Worm (Caenorhabditis elegans) whole organism, late embryonic: ENCODE measurements around the gene ubh-1.

ENCODE experiments used
- C08G9.2 ChIP-seq: sonication (generic microtip); optimal IDR thresholded peaks from 2 replicates; lab custom pipeline; 2016; ENCODE audit warnings: mild to moderate bottlenecking, missing genetic modification characterization, moderate library complexity, missing compliant biosample characterization
- C38D4.7 ChIP-seq: fragments of 200-800 bp; sonication (Bioruptor generic); optimal IDR thresholded peaks from 2 replicates; lab custom pipeline; 2018; ENCODE audit warnings: mild to moderate bottlenecking, missing genetic modification characterization, moderate library complexity, missing compliant biosample characterization
- F13H6.1 ChIP-seq: sonication (generic microtip); optimal IDR thresholded peaks from 2 replicates; lab custom pipeline; 2016; ENCODE audit warnings: missing genetic modification characterization, missing compliant biosample characterization
- ahr-1 ChIP-seq: sonication (generic microtip); optimal IDR thresholded peaks from 2 replicates; lab custom pipeline; 2016; ENCODE audit warnings: missing genetic modification characterization, missing compliant biosample characterization
- ama-1 ChIP-seq: fragments of 150-350 bp; optimal IDR thresholded peaks from 2 replicates; lab custom pipeline; 2014
- ceh-24 ChIP-seq: sonication (generic microtip); optimal IDR thresholded peaks from 2 replicates; lab custom pipeline; 2016; ENCODE audit warnings: mild to moderate bottlenecking, missing genetic modification characterization, missing compliant biosample characterization
- ceh-31 ChIP-seq: sonication (generic microtip); optimal IDR thresholded peaks from 2 replicates; lab custom pipeline; 2016; ENCODE audit warnings: missing genetic modification characterization, missing compliant biosample characterization
- ceh-45 ChIP-seq: fragments of 200-800 bp; sonication (Bioruptor generic); IDR thresholded peaks from 2 replicates; pipeline ENCODE4 v1.3.6; 2022; ENCODE audit warnings: missing genetic modification reagents, missing genetic modification characterization, missing compliant biosample characterization
- dmd-4 ChIP-seq: sonication (generic microtip); optimal IDR thresholded peaks from 2 replicates; lab custom pipeline; 2016; ENCODE audit warnings: borderline replicate concordance, missing genetic modification characterization, missing compliant biosample characterization
- dve-1 ChIP-seq: sonication (generic microtip); optimal IDR thresholded peaks from 2 replicates; lab custom pipeline; 2017; ENCODE audit warnings: antibody characterized with exemption, mild to moderate bottlenecking, missing genetic modification characterization, missing compliant biosample characterization
- elt-2 ChIP-seq: sonication (generic microtip); optimal IDR thresholded peaks from 2 replicates; lab custom pipeline; 2016; ENCODE audit warnings: missing genetic modification reagents, missing genetic modification characterization, missing compliant biosample characterization
- hlh-13 ChIP-seq: fragments of 200-800 bp; sonication (Bioruptor generic); optimal IDR thresholded peaks from 2 replicates; lab custom pipeline; 2018; ENCODE audit warnings: mild to moderate bottlenecking, missing genetic modification characterization, missing compliant biosample characterization
- hlh-15 ChIP-seq: sonication (generic microtip); optimal IDR thresholded peaks from 2 replicates; lab custom pipeline; 2016; ENCODE audit warnings: missing genetic modification characterization, missing compliant biosample characterization
- mec-3 ChIP-seq: sonication (generic microtip); optimal IDR thresholded peaks from 2 replicates; lab custom pipeline; 2016; ENCODE audit warnings: borderline replicate concordance, missing genetic modification characterization, missing compliant biosample characterization
- nhr-11 ChIP-seq: fragments of 150-350 bp; optimal IDR thresholded peaks from 2 replicates; lab custom pipeline; 2014; ENCODE audit warnings: missing biosample characterization, missing genetic modification characterization
- pat-9 ChIP-seq: fragments of 200-800 bp; sonication (Bioruptor generic); optimal IDR thresholded peaks from 2 replicates; lab custom pipeline; 2018; ENCODE audit warnings: mild to moderate bottlenecking, missing genetic modification characterization, moderate library complexity, missing compliant biosample characterization
- pha-2 ChIP-seq: sonication (generic microtip); optimal IDR thresholded peaks from 2 replicates; lab custom pipeline; 2017; ENCODE audit warnings: mild to moderate bottlenecking, missing genetic modification characterization, missing compliant biosample characterization
- pha-4 ChIP-seq: fragments of 150-350 bp; optimal IDR thresholded peaks from 2 replicates; lab custom pipeline; 2018; ENCODE audit warnings: missing biosample characterization, missing genetic modification reagents, missing genetic modification characterization
- ref-2 ChIP-seq: sonication (generic microtip); optimal IDR thresholded peaks from 2 replicates; lab custom pipeline; 2016; ENCODE audit warnings: missing genetic modification characterization, missing compliant biosample characterization
- sdc-2 ChIP-seq: sonication (generic microtip); optimal IDR thresholded peaks from 2 replicates; lab custom pipeline; 2016; ENCODE audit warnings: missing genotype, missing genetic modification characterization, missing compliant biosample characterization
- ttx-3 ChIP-seq: sonication (generic microtip); optimal IDR thresholded peaks from 2 replicates; lab custom pipeline; 2016; ENCODE audit warnings: missing genetic modification reagents, missing genetic modification characterization, missing compliant biosample characterization
- unc-42 ChIP-seq: sonication (generic microtip); optimal IDR thresholded peaks from 2 replicates; lab custom pipeline; 2016; ENCODE audit warnings: missing genotype, missing genetic modification characterization, missing compliant biosample characterization
- unc-86 ChIP-seq: sonication (generic microtip); optimal IDR thresholded peaks from 2 replicates; lab custom pipeline; 2016; ENCODE audit warnings: missing genetic modification characterization, missing compliant biosample characterization
- ztf-16 ChIP-seq: sonication (generic microtip); optimal IDR thresholded peaks from 2 replicates; lab custom pipeline; 2017; ENCODE audit warnings: missing genetic modification characterization, missing compliant biosample characterization

The ubh-1 gene

ce11 chrV:6533030-6533429 lies 21.8 kb upstream of the ubh-1 start, which contains the start of gene hpo-26:
TSS of gene hpo-26 (minus strand) at chrV:6533060.
- TF ChIP-seq ama-1 (lab: Kevin White, UChicago) (peak; percentile 6), ceh-31 (tag; lab: Kevin White, UChicago) (no peak)

ce11 chrV:6524757-6525156 lies 13.5 kb upstream of the ubh-1 start, which contains the start of gene acs-1:
TSS of gene acs-1 (plus strand) at chrV:6524989.
- peak; percentile 43 for TF ChIP-seq elt-2
- TF ChIP-seq sdc-2 (tag; lab: Kevin White, UChicago) = no peak
- no peak for TF ChIP-seq pat-9 (tag; lab: Kevin White, UChicago)
- TF ChIP-seq ahr-1 (tag; lab: Kevin White, UChicago) = no peak
- TF ChIP-seq, all 69 proteins: peak for 1

ce11 chrV:6522879-6523497 lies 11.8 kb upstream of the ubh-1 start:
- TF ChIP-seq dmd-4 (tag; lab: Kevin White, UChicago) = no peak
- TF ChIP-seq C38D4.7 (GFP tag; lab: Kevin White, UChicago) = no peak
- TF ChIP-seq elt-2 = peak; percentile 10
- no peak for TF ChIP-seq hlh-15 (tag; lab: Kevin White, UChicago)
- no peak for TF ChIP-seq dve-1 (tag; lab: Kevin White, UChicago)
- TF ChIP-seq, all 69 proteins: peak for 1

- TF ChIP-seq nhr-11 (tag; lab: Kevin White, UChicago) (no peak), dve-1 (tag; lab: Kevin White, UChicago) (no peak)
- TF ChIP-seq, all 69 proteins: peak for 0
Observed at ce11 chrV:6520385-6521080, 9.3 kb upstream of the ubh-1 start, which contains the start of the genes F46E10.2 and F46E10.18. TSS of gene F46E10.2 (plus strand) at chrV:6520435. TSS of gene F46E10.18 (plus strand) at chrV:6521030.

ce11 chrV:6518225-6518396 lies 6.9 kb upstream of the ubh-1 start, which contains the start of gene F46E10.3:
TSS of gene F46E10.3 (plus strand) at chrV:6518297.
- no peak for TF ChIP-seq unc-86
- no peak for TF ChIP-seq ttx-3 (tag; lab: Kevin White, UChicago)
- TF ChIP-seq pha-2 (tag; lab: Kevin White, UChicago) = no peak
- no peak for TF ChIP-seq unc-42
- TF ChIP-seq ref-2 (tag; lab: Kevin White, UChicago) = no peak
- no peak for TF ChIP-seq ceh-31 (tag; lab: Kevin White, UChicago)
- TF ChIP-seq ztf-16 = no peak
- no peak for TF ChIP-seq pat-9 (tag; lab: Kevin White, UChicago)
- TF ChIP-seq C08G9.2 (tag; lab: Kevin White, UChicago) = no peak
- TF ChIP-seq ceh-24 (tag; lab: Kevin White, UChicago) = no peak
- TF ChIP-seq hlh-15 (tag; lab: Kevin White, UChicago) = no peak
- no peak for TF ChIP-seq mec-3 (tag; lab: Kevin White, UChicago)
- TF ChIP-seq pha-4 (tag; lab: Kevin White, UChicago) = no peak
- no peak for TF ChIP-seq F13H6.1 (tag; lab: Kevin White, UChicago)

- TF ChIP-seq ceh-45 (GFP tag; lab: Robert Waterston, UW) (no peak), hlh-13 (GFP tag; lab: Kevin White, UChicago) (no peak), pat-9 (tag; lab: Kevin White, UChicago) (no peak)
Observed at ce11 chrV:6517305-6518224, 6.4 kb upstream of the ubh-1 start.
